Worm (Caenorhabditis elegans): Measurements from ENCODE around the gene dlc-3.
A peak's percentile ranks its signal among the peaks of the same experiment; 100 is the strongest.

The dlc-3 gene

DNA sequence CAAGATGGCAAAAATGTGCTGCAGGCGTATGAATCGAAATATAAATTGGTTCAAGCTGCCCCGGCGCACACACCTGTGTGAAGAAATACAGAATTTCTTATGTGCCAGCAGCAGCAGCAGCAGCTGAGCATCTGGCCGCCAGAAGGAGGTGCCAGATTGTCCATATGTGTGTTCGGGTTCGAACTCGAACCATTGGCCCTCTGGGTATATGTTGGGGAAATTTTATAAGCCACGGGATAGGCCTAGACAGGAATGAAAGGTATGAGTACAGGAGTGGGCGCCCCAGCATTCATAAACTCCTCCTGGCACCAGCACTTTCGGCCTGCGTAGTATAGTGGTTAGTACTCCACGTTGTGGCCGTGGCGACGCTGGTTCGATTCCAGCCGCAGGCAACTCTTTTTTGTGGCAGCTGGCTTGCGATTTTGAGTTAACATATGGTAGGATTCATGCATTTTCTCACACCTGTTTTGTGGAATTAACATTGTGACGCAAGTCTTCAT lies 43.8 kb upstream of the dlc-3 start (continued):
- TF ChIP-seq attf-5 (GFP tag; optimal IDR thresholded peaks at IDR 0.05) (peak; percentile 57), ceh-91 (GFP tag; IDR thresholded peaks at IDR 0.05) (peak; percentile 41; the same call in 1 of the 2 replicates), him-1 (tag; optimal IDR thresholded peaks at IDR 0.05) (peak; percentile 51), F57C9.4 (tag; optimal IDR thresholded peaks at IDR 0.05) (no peak), somi-1 (GFP tag; optimal IDR thresholded peaks at IDR 0.05) (peak; percentile 1), fkh-3 (tag; optimal IDR thresholded peaks at IDR 0.05) (no peak), lin-40 (tag; optimal IDR thresholded peaks at IDR 0.05) (peak; percentile 24), hsf-1 (GFP tag; IDR thresholded peaks at IDR 0.05) (no peak)

ce11 chrIV:16388856-16389461 lies 43.1 kb upstream of the dlc-3 start:
- TF ChIP-seq B0336.3 (GFP tag; IDR thresholded peaks at IDR 0.05), result peak; percentile 87
- peak; percentile 48 for TF ChIP-seq sptf-2 (GFP tag; optimal IDR thresholded peaks at IDR 0.05)
- peak; percentile 92 for TF ChIP-seq Y56A3A.18 (GFP tag; IDR thresholded peaks at IDR 0.05)
- TF ChIP-seq ekl-4 (GFP tag; IDR thresholded peaks at IDR 0.05), result no peak; the same call in 1 of the 2 replicates
- TF ChIP-seq lin-40 (tag; optimal IDR thresholded peaks at IDR 0.05), result peak; percentile 81
- no peak for TF ChIP-seq madf-6 (GFP tag; IDR thresholded peaks at IDR 0.05)
- no peak for TF ChIP-seq fkh-3 (tag; optimal IDR thresholded peaks at IDR 0.05)
- peak; percentile 45; the same call in 1 of the 2 replicates for TF ChIP-seq Y53F4B.3 (GFP tag; IDR thresholded peaks at IDR 0.05)
- TF ChIP-seq rpc-1 (optimal IDR thresholded peaks at IDR 0.05), result peak; percentile 83
- TF ChIP-seq rpc-1 (tag; optimal IDR thresholded peaks at IDR 0.05), result peak; percentile 85
- peak; percentile 40; the same call in 1 of the 2 replicates for TF ChIP-seq egrh-3 (GFP tag; IDR thresholded peaks at IDR 0.05)
- no peak for TF ChIP-seq nhr-179 (tag; optimal IDR thresholded peaks at IDR 0.05)
- TF ChIP-seq cebp-2 (GFP tag; IDR thresholded peaks at IDR 0.05), result peak; percentile 86; the same call in 1 of the 2 replicates
- TF ChIP-seq zim-3 (tag; optimal IDR thresholded peaks at IDR 0.05), result peak; percentile 5
- 0 out of 2 replicates have a peak, but pooled peaks have one; percentile 49 for TF ChIP-seq bed-1 (GFP tag; IDR thresholded peaks at IDR 0.05)
- no peak for TF ChIP-seq ama-1 (optimal IDR thresholded peaks at IDR 0.05)
- peak in 1 of 2 experiments; percentile 80 for TF ChIP-seq ama-1 (GFP tag; optimal IDR thresholded peaks at IDR 0.05)
- TF ChIP-seq sea-2 (GFP tag; IDR thresholded peaks at IDR 0.05), result no peak
- no peak for TF ChIP-seq madf-3 (GFP tag; IDR thresholded peaks at IDR 0.05)
- TF ChIP-seq F52B5.7 (tag; optimal IDR thresholded peaks at IDR 0.05), result peak; percentile 67
- no peak for TF ChIP-seq F55B11.4 (tag; optimal IDR thresholded peaks at IDR 0.05; ENCODE audit: borderline replicate concordance, insufficient read depth)
- TF ChIP-seq Y53G8AR.9 (GFP tag; conservative IDR thresholded peaks at IDR 0.05), result peak; percentile 48; the same call in 1 of the 2 replicates
- peak; percentile 90 for TF ChIP-seq ZK185.1 (tag; optimal IDR thresholded peaks at IDR 0.05; ENCODE audit: poor library complexity, severe bottlenecking)
- TF ChIP-seq attf-6 (GFP tag; IDR thresholded peaks at IDR 0.05), result peak; percentile 99
- no peak for TF ChIP-seq nhr-27 (tag; optimal IDR thresholded peaks at IDR 0.05)
- TF ChIP-seq mxl-1 (tag; optimal IDR thresholded peaks at IDR 0.05), result peak; percentile 27
- TF ChIP-seq lin-35 (GFP tag; optimal IDR thresholded peaks at IDR 0.05), result peak in 1 of 3 experiments; percentile 70
- TF ChIP-seq ceh-79 (tag; optimal IDR thresholded peaks at IDR 0.05), result peak; percentile 24
- TF ChIP-seq ceh-58 (GFP tag; IDR thresholded peaks at IDR 0.05), result no peak
- peak; percentile 94 for TF ChIP-seq tbp1 (GFP tag; optimal IDR thresholded peaks at IDR 0.05)
- TF ChIP-seq pbrm-1 (GFP tag; IDR thresholded peaks at IDR 0.05), result peak; percentile 89
- no peak for TF ChIP-seq ztf-3 (GFP tag; optimal IDR thresholded peaks at IDR 0.05)
- TF ChIP-seq ztf-6 (GFP tag; IDR thresholded peaks at IDR 0.05), result 0 out of 2 replicates have a peak, but pooled peaks have one; percentile 66
- TF ChIP-seq snpc-4 (GFP tag; optimal IDR thresholded peaks at IDR 0.05), result peak; percentile 92
- TF ChIP-seq snpc-4 (tag; optimal IDR thresholded peaks at IDR 0.05), result peak; percentile 69 to 98 (median 96)
- TF ChIP-seq Y67H2A.10 (GFP tag; conservative IDR thresholded peaks at IDR 0.05), result no peak
- TF ChIP-seq ztf-18 (tag; optimal IDR thresholded peaks at IDR 0.05), result peak; percentile 84
- TF ChIP-seq hrde-1 (tag; optimal IDR thresholded peaks at IDR 0.05; ENCODE audit: borderline replicate concordance), result peak; percentile 48
- no peak for TF ChIP-seq Y79H2A.3 (GFP tag; conservative IDR thresholded peaks at IDR 0.05)
- TF ChIP-seq snpc-1.3 (tag; optimal IDR thresholded peaks at IDR 0.05; ENCODE audit: insufficient read depth), result peak; percentile 90
- TF ChIP-seq hsf-1 (GFP tag; IDR thresholded peaks at IDR 0.05), result peak; percentile 49; the same call in 1 of the 2 replicates
